Fruit fly (Drosophila melanogaster): ENCODE data around the gene CG14694.

The CG14694 gene

dm6 chr3R:10852232-10852774 is 7.3 kb downstream of the CG14694 start, which contains the start of gene CG4565:
CG4565 (plus strand) TSS chr3R:10852724.
- TF ChIP-seq EcR (GFP tag; optimal IDR thresholded peaks at IDR 0.05) = peak; percentile 13
- TF ChIP-seq gl (tag; optimal IDR thresholded peaks at IDR 0.05) = no peak

- TF ChIP-seq CG32121 (GFP tag; IDR thresholded peaks at IDR 0.05) (no peak), fd96Ca (GFP tag; IDR thresholded peaks at IDR 0.05) (no peak; the same call in 2 of the 3 replicates), CG14655 (GFP tag; optimal IDR thresholded peaks at IDR 0.05) (no peak), CG8301 (tag; optimal IDR thresholded peaks at IDR 0.05) (no peak), CG15710 (tag; optimal IDR thresholded peaks at IDR 0.05) (no peak), CG13204 (GFP tag; optimal IDR thresholded peaks at IDR 0.05) (no peak), CG9948 (tag; optimal IDR thresholded peaks at IDR 0.05) (no peak), Ets98B (GFP tag; IDR thresholded peaks at IDR 0.05) (no peak), CG10348 (GFP tag; IDR thresholded peaks at IDR 0.05) (no peak), Pif1B (GFP tag; optimal IDR thresholded peaks at IDR 0.05) (no peak), gl (tag; optimal IDR thresholded peaks at IDR 0.05) (no peak), CG12605 (GFP tag; IDR thresholded peaks at IDR 0.05) (no peak), D1 (tag; optimal IDR thresholded peaks at IDR 0.05) (no peak), Snoo (tag; optimal IDR thresholded peaks at IDR 0.05) (no peak), CG17806 (tag; optimal IDR thresholded peaks at IDR 0.05) (no peak), CG8159 (tag; optimal IDR thresholded peaks at IDR 0.05) (no peak), CG4496 (GFP tag; IDR thresholded peaks at IDR 0.05) (no peak), CG34367 (tag; optimal IDR thresholded peaks at IDR 0.05) (no peak)
Observed at dm6 chr3R:10850636-10851035, 9.0 kb downstream of the CG14694 start.

dm6 chr3R:10849515-10849973 is 10.1 kb downstream of the CG14694 start, which contains the start of gene CG42394:
CG42394 (plus strand) TSS chr3R:10849825.
- TF ChIP-seq CG8301 (tag; optimal IDR thresholded peaks at IDR 0.05) (peak; percentile 96), Pif1B (GFP tag; optimal IDR thresholded peaks at IDR 0.05) (peak; percentile 93), rn (GFP tag; IDR thresholded peaks at IDR 0.05) (peak; percentile 83), CG10348 (GFP tag; IDR thresholded peaks at IDR 0.05) (peak; percentile 52), CG15710 (tag; optimal IDR thresholded peaks at IDR 0.05) (peak; percentile 91), Pif1A (GFP tag; optimal IDR thresholded peaks at IDR 0.05) (peak; percentile 85), CG17806 (tag; optimal IDR thresholded peaks at IDR 0.05) (peak; percentile 98), CG4496 (GFP tag; IDR thresholded peaks at IDR 0.05) (peak; percentile 95), D1 (tag; optimal IDR thresholded peaks at IDR 0.05) (peak; percentile 98), CG32121 (GFP tag; IDR thresholded peaks at IDR 0.05) (peak; percentile 95), gl (tag; optimal IDR thresholded peaks at IDR 0.05) (peak; percentile 80), CG8159 (tag; optimal IDR thresholded peaks at IDR 0.05) (peak; percentile 97), CG14655 (GFP tag; optimal IDR thresholded peaks at IDR 0.05) (peak; percentile 99), fd96Ca (GFP tag; IDR thresholded peaks at IDR 0.05) (peak; percentile 88; the same call in 2 of the 3 replicates), Snoo (tag; optimal IDR thresholded peaks at IDR 0.05) (peak; percentile 95), CG9948 (tag; optimal IDR thresholded peaks at IDR 0.05) (peak; percentile 98), Ets98B (GFP tag; IDR thresholded peaks at IDR 0.05) (peak; percentile 94), EcR (GFP tag; optimal IDR thresholded peaks at IDR 0.05) (peak; percentile 76), CG13204 (GFP tag; optimal IDR thresholded peaks at IDR 0.05) (peak; percentile 62), CG12605 (GFP tag; IDR thresholded peaks at IDR 0.05) (peak; percentile 90), CG34367 (tag; optimal IDR thresholded peaks at IDR 0.05) (peak; percentile 91)

dm6 chr3R:10842422-10842821 is 17.2 kb downstream of the CG14694 start:
- TF ChIP-seq rn (GFP tag; IDR thresholded peaks at IDR 0.05) (no peak), Pif1B (GFP tag; optimal IDR thresholded peaks at IDR 0.05) (no peak), CG9948 (tag; optimal IDR thresholded peaks at IDR 0.05) (peak; percentile 37), Ets98B (GFP tag; IDR thresholded peaks at IDR 0.05) (no peak), CG32121 (GFP tag; IDR thresholded peaks at IDR 0.05) (no peak), Snoo (tag; optimal IDR thresholded peaks at IDR 0.05) (no peak), D1 (tag; optimal IDR thresholded peaks at IDR 0.05) (no peak), CG34367 (tag; optimal IDR thresholded peaks at IDR 0.05) (peak; percentile 32), CG8301 (tag; optimal IDR thresholded peaks at IDR 0.05) (peak; percentile 47), EcR (GFP tag; optimal IDR thresholded peaks at IDR 0.05) (no peak), Pif1A (GFP tag; optimal IDR thresholded peaks at IDR 0.05) (no peak), CG17806 (tag; optimal IDR thresholded peaks at IDR 0.05) (peak; percentile 42), CG4496 (GFP tag; IDR thresholded peaks at IDR 0.05) (no peak), CG14655 (GFP tag; optimal IDR thresholded peaks at IDR 0.05) (peak; percentile 75), CG13204 (GFP tag; optimal IDR thresholded peaks at IDR 0.05) (peak; percentile 42), CG15710 (tag; optimal IDR thresholded peaks at IDR 0.05) (peak; percentile 44), CG10348 (GFP tag; IDR thresholded peaks at IDR 0.05) (no peak), CG12605 (GFP tag; IDR thresholded peaks at IDR 0.05) (no peak), CG8159 (tag; optimal IDR thresholded peaks at IDR 0.05) (peak; percentile 52), gl (tag; optimal IDR thresholded peaks at IDR 0.05) (peak; percentile 11)

- TF ChIP-seq CG9948 (tag; optimal IDR thresholded peaks at IDR 0.05) (no peak), Pif1A (GFP tag; optimal IDR thresholded peaks at IDR 0.05) (no peak), CG14655 (GFP tag; optimal IDR thresholded peaks at IDR 0.05) (no peak), CG15710 (tag; optimal IDR thresholded peaks at IDR 0.05) (no peak), CG8159 (tag; optimal IDR thresholded peaks at IDR 0.05) (no peak), Ets98B (GFP tag; IDR thresholded peaks at IDR 0.05) (no peak), rn (GFP tag; IDR thresholded peaks at IDR 0.05) (no peak), gl (tag; optimal IDR thresholded peaks at IDR 0.05) (no peak), fd96Ca (GFP tag; IDR thresholded peaks at IDR 0.05) (no peak), CG34367 (tag; optimal IDR thresholded peaks at IDR 0.05) (no peak), CG8301 (tag; optimal IDR thresholded peaks at IDR 0.05) (no peak), EcR (GFP tag; optimal IDR thresholded peaks at IDR 0.05) (no peak), CG17806 (tag; optimal IDR thresholded peaks at IDR 0.05) (no peak), CG32121 (GFP tag; IDR thresholded peaks at IDR 0.05) (no peak), Snoo (tag; optimal IDR thresholded peaks at IDR 0.05) (no peak), CG12605 (GFP tag; IDR thresholded peaks at IDR 0.05) (no peak)
Observed at dm6 chr3R:10836924-10837323, 22.7 kb downstream of the CG14694 start.

Measured in whole organism, pupa.